Worm (Caenorhabditis elegans) whole organism, early embryonic: ENCODE measurements around the gene srsx-34.

Experiments
- B0310.2 ChIP-seq: sonication (generic microtip); optimal IDR thresholded peaks from 2 replicates; lab custom pipeline; 2016; ENCODE audit warnings: mild to moderate bottlenecking, missing genetic modification characterization, missing compliant biosample characterization
- ama-1 ChIP-seq: fragments of 150-350 bp; optimal IDR thresholded peaks from 2 replicates; lab custom pipeline; 2014
- ceh-36 ChIP-seq: sonication (generic microtip); optimal IDR thresholded peaks from 2 replicates; lab custom pipeline; 2016; ENCODE audit warnings: missing genetic modification characterization, inconsistent platforms, missing compliant biosample characterization
- ets-7 ChIP-seq: sonication (generic microtip); optimal IDR thresholded peaks from 2 replicates; lab custom pipeline; 2016; ENCODE audit warnings: missing genotype, missing genetic modification characterization, missing compliant biosample characterization
- flt-1 ChIP-seq: fragments of 200-800 bp; sonication (Bioruptor generic); IDR thresholded peaks from 2 replicates; pipeline ENCODE4 v1.3.6; 2022; ENCODE audit warnings: missing genetic modification characterization, missing compliant biosample characterization
- hmbx-1 ChIP-seq: sonication (generic microtip); optimal IDR thresholded peaks from 2 replicates; lab custom pipeline; 2016; ENCODE audit warnings: mild to moderate bottlenecking, missing genetic modification characterization, missing compliant biosample characterization
- hnd-1 ChIP-seq: sonication (generic microtip); optimal IDR thresholded peaks from 2 replicates; lab custom pipeline; 2016; ENCODE audit warnings: missing genetic modification characterization, missing compliant biosample characterization
- pes-1 ChIP-seq: fragments of 200-800 bp; sonication (Bioruptor generic); IDR thresholded peaks from 2 replicates; pipeline ENCODE4 v1.3.6; 2022; ENCODE audit warnings: missing genetic modification reagents, missing genetic modification characterization, missing compliant biosample characterization
- scrt-1 ChIP-seq: fragments of 200-800 bp; sonication (Bioruptor generic); IDR thresholded peaks from 2 replicates; pipeline ENCODE4 v1.3.6; 2022; ENCODE audit warnings: missing genetic modification characterization, missing compliant biosample characterization
- sea-1 ChIP-seq: fragments of 200-800 bp; sonication (Bioruptor generic); conservative IDR thresholded peaks from 2 replicates; pipeline ENCODE4 v1.3.6; 2022; ENCODE audit warnings: missing genetic modification characterization, missing compliant biosample characterization
- tbx-11 ChIP-seq: fragments of 200-800 bp; sonication (Bioruptor generic); IDR thresholded peaks from 2 replicates; pipeline ENCODE4 v1.3.6; 2022; ENCODE audit warnings: missing genetic modification characterization, missing compliant biosample characterization
- tbx-37 ChIP-seq: fragments of 200-800 bp; sonication (Bioruptor generic); conservative IDR thresholded peaks from 2 replicates; pipeline ENCODE4 v1.3.6; 2022; ENCODE audit warnings: missing genetic modification reagents, missing genetic modification characterization, missing compliant biosample characterization
- tra-4 ChIP-seq: sonication (generic microtip); optimal IDR thresholded peaks from 2 replicates; lab custom pipeline; 2017; ENCODE audit warnings: missing genetic modification characterization, missing compliant biosample characterization

DNA sequence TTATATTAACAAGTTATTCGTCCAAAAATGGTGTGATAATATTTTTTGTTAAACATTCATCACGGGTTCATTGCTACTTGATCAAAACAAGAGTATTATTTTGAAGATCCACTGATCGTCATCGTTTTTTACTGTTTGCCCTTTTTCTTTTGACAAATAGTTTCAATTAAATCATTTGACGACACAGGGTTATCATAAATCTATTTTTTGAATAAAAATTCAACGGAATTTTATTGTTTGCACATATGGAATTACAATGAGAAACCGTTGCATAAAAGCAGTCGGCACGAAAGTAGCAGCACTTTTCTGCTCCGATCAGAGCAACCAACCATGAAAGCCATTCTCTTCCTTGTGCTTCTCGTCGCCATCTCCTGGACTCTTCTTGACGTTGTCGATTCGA lies 31.9 kb downstream of the srsx-34 start, which contains the start of gene fip-2:
- TF ChIP-seq flt-1 (GFP tag; lab: Robert Waterston, UW) (no peak), hnd-1 (tag; lab: Kevin White, UChicago) (no peak), pes-1 (GFP tag; lab: Robert Waterston, UW) (no peak), B0310.2 (tag; lab: Kevin White, UChicago) (no peak), ets-7 (tag; lab: Kevin White, UChicago) (no peak), hmbx-1 (tag; lab: Kevin White, UChicago) (no peak), tbx-37 (GFP tag; lab: Robert Waterston, UW) (no peak), ama-1 (no peak), tbx-11 (GFP tag; lab: Robert Waterston, UW) (no peak), ceh-36 (tag; lab: Kevin White, UChicago) (no peak), sea-1 (GFP tag; lab: Robert Waterston, UW) (no peak), tra-4 (tag; lab: Kevin White, UChicago) (no peak), scrt-1 (no peak)
